Worm (Caenorhabditis elegans) whole organism, L4 larva: ENCODE measurements around the gene math-20.
"Not testable (repeated sequence)": the region's sequence is repeated elsewhere in the genome, so short reads cannot be mapped to it uniquely, and the experiment has no call there.

ENCODE experiments used
- Y48G9A.11 ChIP-seq: fragments of 200-800 bp; sonication (Bioruptor generic); IDR thresholded peaks from 2 replicates; pipeline ENCODE4 v1.3.6; 2022; ENCODE audit warnings: missing genetic modification reagents, missing genetic modification characterization, missing compliant biosample characterization
- aha-1 ChIP-seq: fragments of 150-350 bp; peaks from one replicate; lab custom pipeline; 2014; ENCODE audit warnings: missing biosample characterization, missing genetic modification characterization
- arid-1 ChIP-seq: fragments of 200-800 bp; sonication (Bioruptor generic); conservative IDR thresholded peaks from 2 replicates; pipeline ENCODE4 v1.3.6; 2022; ENCODE audit warnings: missing genetic modification reagents, missing genetic modification characterization, missing compliant biosample characterization
- daf-16 ChIP-seq, 3 experiments: sonication (generic microtip); optimal IDR thresholded peaks; 2 replicates each; lab custom pipeline; 2016 to 2017; ENCODE audit warnings: missing genetic modification characterization in 3 of 3, missing genetic modification reagents in 3 of 3, mild to moderate bottlenecking in 2 of 3, missing compliant biosample characterization in 2 of 3, missing biosample characterization in 1 of 3, moderate library complexity in 1 of 3
- dpl-1 ChIP-seq: fragments of 150-350 bp; optimal IDR thresholded peaks from 2 replicates; lab custom pipeline; 2014; ENCODE audit warnings: missing biosample characterization, missing genetic modification reagents, missing genetic modification characterization
- jun-1 ChIP-seq: fragments of 150-350 bp; optimal IDR thresholded peaks from 2 replicates; lab custom pipeline; 2014; ENCODE audit warnings: missing biosample characterization, missing genetic modification reagents, missing genetic modification characterization
- lin-1 ChIP-seq: fragments of 200-800 bp; sonication (Bioruptor generic); IDR thresholded peaks from 2 replicates; pipeline ENCODE4 v1.3.6; 2022; ENCODE audit warnings: missing genetic modification reagents, missing genetic modification characterization, missing compliant biosample characterization
- nhr-25 ChIP-seq: sonication (generic microtip); optimal IDR thresholded peaks from 2 replicates; lab custom pipeline; 2017; ENCODE audit warnings: missing genetic modification characterization, mild to moderate bottlenecking, missing compliant biosample characterization, antibody characterized with exemption, moderate library complexity, borderline replicate concordance; ENCODE audit not compliant: insufficient read depth
- nhr-6 ChIP-seq: fragments of 150-350 bp; optimal IDR thresholded peaks from 2 replicates; lab custom pipeline; 2014; ENCODE audit warnings: missing biosample characterization, missing genetic modification characterization
- nhr-76 ChIP-seq: fragments of 150-350 bp; optimal IDR thresholded peaks from 2 replicates; lab custom pipeline; 2014; ENCODE audit warnings: missing biosample characterization, missing genetic modification characterization
- nhr-77 ChIP-seq: fragments of 150-350 bp; optimal IDR thresholded peaks from 2 replicates; lab custom pipeline; 2014; ENCODE audit warnings: missing biosample characterization, missing genetic modification characterization
- spr-3 ChIP-seq: fragments of 200-800 bp; sonication (Bioruptor generic); optimal IDR thresholded peaks from 2 replicates; lab custom pipeline; 2018; ENCODE audit warnings: mild to moderate bottlenecking, missing genetic modification characterization, missing compliant biosample characterization
- unc-62 ChIP-seq, 3 experiments: fragments of 150-350 bp in 1 of 3; sonication (generic microtip); optimal IDR thresholded peaks in 2 of 3; peaks in 1 of 3; 1 replicate in 1 of 3; 2 replicates in 2 of 3; lab custom pipeline; 2014 to 2017; ENCODE audit warnings: missing biosample characterization in 3 of 3, missing genetic modification characterization in 3 of 3, missing genetic modification reagents in 3 of 3, missing genotype in 1 of 3
- zip-2 ChIP-seq: fragments of 150-350 bp; optimal IDR thresholded peaks from 2 replicates; lab custom pipeline; 2014; ENCODE audit warnings: missing biosample characterization, missing genetic modification characterization

- TF ChIP-seq nhr-77 (tag; lab: Kevin White, UChicago); arid-1 (GFP tag; lab: Robert Waterston, UW); unc-62 (GFP tag; optimal IDR thresholded peaks at IDR 0.05 in 1 of 2; lab: Kevin White, UChicago); unc-62 (tag; optimal IDR thresholded peaks at IDR 0.05; lab: Kevin White, UChicago); Y48G9A.11 (GFP tag; lab: Robert Waterston, UW); dpl-1 (GFP tag; lab: Kevin White, UChicago); nhr-6 (tag; lab: Kevin White, UChicago); lin-1 (GFP tag; lab: Robert Waterston, UW); aha-1 (tag; lab: Kevin White, UChicago); zip-2; nhr-76 (tag; lab: Kevin White, UChicago); daf-16 (GFP tag; optimal IDR thresholded peaks at IDR 0.05; lab: Kevin White, UChicago); daf-16 (tag; optimal IDR thresholded peaks at IDR 0.05; lab: Kevin White, UChicago); spr-3 (GFP tag; lab: Kevin White, UChicago); nhr-25 (tag; lab: Kevin White, UChicago); jun-1 (tag; lab: Kevin White, UChicago): not testable (repeated sequence)
These were observed 28.3 kb downstream of the math-20 start for ce11 chrII:2024652-2025051.
